Fruit fly (Drosophila melanogaster) S2 (cell line): ENCODE data around the gene CG32428.

Source experiments
- CG8478 ChIP-seq: fragments of >200 bp; optimal IDR thresholded peaks from 2 replicates; lab custom pipeline; 2018
- CTCF ChIP-seq, 2 experiments: fragments of >200 bp; optimal IDR thresholded peaks; 2 replicates each; lab custom pipeline; 2018

DNA sequence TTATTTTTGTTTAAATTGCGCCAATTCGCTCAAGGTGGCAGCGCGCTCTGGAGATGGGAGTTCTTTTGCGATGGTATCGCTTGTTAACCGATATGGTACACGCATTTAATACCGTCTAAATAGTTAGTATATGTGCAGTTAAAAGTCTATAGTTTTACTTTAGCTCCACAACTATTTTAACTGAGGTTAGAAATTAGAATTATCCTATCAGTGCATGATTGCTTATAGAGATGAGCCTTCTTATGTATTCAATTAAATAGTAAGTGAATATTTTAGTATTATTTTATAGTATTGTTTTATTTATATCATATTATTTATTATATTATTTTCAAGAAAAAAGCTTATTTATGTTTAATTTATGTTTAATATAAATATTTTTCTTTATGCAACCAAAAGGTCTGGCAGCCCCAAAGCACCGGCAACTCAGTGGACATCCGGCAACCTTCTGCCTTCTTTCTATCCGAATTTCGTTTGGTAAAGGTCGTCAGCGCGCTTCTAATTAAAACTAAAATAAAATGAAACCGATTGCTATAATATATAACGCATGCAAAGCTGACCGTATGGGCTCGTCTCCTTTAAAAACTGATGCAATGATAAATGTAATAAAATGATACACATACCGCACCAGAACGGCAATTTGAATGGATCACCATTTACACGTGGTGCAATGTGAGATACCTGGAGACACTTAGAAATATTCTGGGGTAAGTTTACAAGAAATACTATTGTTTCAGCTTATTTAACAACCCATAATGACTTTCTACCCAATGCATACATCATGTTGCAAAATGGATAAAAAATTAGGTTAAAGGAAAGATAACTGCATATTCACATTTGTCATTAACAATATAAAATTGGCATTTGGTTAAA, 20.5 kb downstream of the CG32428 start, which contains the start of gene CG5199:
- TF ChIP-seq CG8478 (lab: Kevin White, UChicago) (no peak), CTCF (optimal IDR thresholded peaks at IDR 0.05; lab: Kevin White, UChicago) (no peak)
